Fruit fly (Drosophila melanogaster) whole organism, embryonic: ENCODE measurements around the gene CG5180.
A peak's percentile ranks its signal among the peaks of the same experiment; 100 is the strongest.

Source experiments
- B-H2 ChIP-seq: fragments of 200-800 bp; sonication (Bioruptor generic); optimal IDR thresholded peaks from 2 replicates; lab custom pipeline; 2018; ENCODE audit warnings: missing biosample characterization, mild to moderate bottlenecking, missing genetic modification characterization
- BEAF-32 ChIP-seq: fragments of 200-800 bp; sonication (Bioruptor generic); optimal IDR thresholded peaks from 3 replicates; lab custom pipeline; 2017; ENCODE audit warnings: missing biosample characterization, missing genetic modification characterization, mild to moderate bottlenecking, moderate library complexity, missing genetic modification reagents
- Bdp1 ChIP-seq: fragments of 200-800 bp; sonication (Bioruptor generic); optimal IDR thresholded peaks from 3 replicates; lab custom pipeline; 2016; ENCODE audit warnings: missing biosample characterization, missing genetic modification characterization
- Bteb2 ChIP-seq: fragments of 200-800 bp; sonication (Bioruptor generic); optimal IDR thresholded peaks from 2 replicates; lab custom pipeline; 2016; ENCODE audit warnings: missing biosample characterization, missing genetic modification characterization
- CG10209 ChIP-seq: fragments of 200-800 bp; sonication (Bioruptor generic); optimal IDR thresholded peaks from 3 replicates; lab custom pipeline; 2017; ENCODE audit warnings: missing biosample characterization, mild to moderate bottlenecking, missing genetic modification characterization, missing genetic modification reagents
- CG10267 ChIP-seq: fragments of 200-800 bp; sonication (Bioruptor generic); optimal IDR thresholded peaks from 2 replicates; lab custom pipeline; 2018; ENCODE audit warnings: missing biosample characterization, mild to moderate bottlenecking, missing genetic modification characterization, moderate library complexity
- CG11504 ChIP-seq: fragments of 200-800 bp; sonication (Bioruptor generic); optimal IDR thresholded peaks from 3 replicates; lab custom pipeline; 2019; ENCODE audit warnings: missing biosample characterization, mild to moderate bottlenecking, missing genetic modification characterization, moderate library complexity
- CG12942 ChIP-seq: fragments of 200-800 bp; sonication (Bioruptor generic); optimal IDR thresholded peaks from 3 replicates; lab custom pipeline; 2016; ENCODE audit warnings: missing biosample characterization, missing genetic modification characterization
- CG13287 ChIP-seq: fragments of 200-800 bp; sonication (Bioruptor generic); IDR thresholded peaks from 2 replicates; pipeline ENCODE4 v1.3.6; 2022; ENCODE audit warnings: missing biosample characterization, missing genetic modification characterization; ENCODE audit not compliant: partially characterized antibody
- CG13296 ChIP-seq: fragments of 200-800 bp; sonication (Bioruptor generic); optimal IDR thresholded peaks from 3 replicates; lab custom pipeline; 2018; ENCODE audit warnings: missing biosample characterization, mild to moderate bottlenecking, missing genetic modification characterization
- CG13424 ChIP-seq: fragments of 200-800 bp; sonication (Bioruptor generic); optimal IDR thresholded peaks from 2 replicates; lab custom pipeline; 2019; ENCODE audit warnings: missing biosample characterization, mild to moderate bottlenecking, missing genetic modification characterization, moderate library complexity
- CG1792 ChIP-seq: fragments of 200-800 bp; sonication (Bioruptor generic); optimal IDR thresholded peaks from 2 replicates; lab custom pipeline; 2016; ENCODE audit warnings: missing biosample characterization, missing genetic modification characterization
- CG18476 ChIP-seq: fragments of 200-800 bp; sonication (Bioruptor generic); optimal IDR thresholded peaks from 2 replicates; lab custom pipeline; 2016; ENCODE audit warnings: missing biosample characterization, mild to moderate bottlenecking, missing genetic modification characterization
- CG18599 ChIP-seq: fragments of 200-800 bp; sonication (Bioruptor generic); optimal IDR thresholded peaks from 3 replicates; lab custom pipeline; 2017; ENCODE audit warnings: missing biosample characterization, missing genetic modification characterization, mild to moderate bottlenecking, moderate library complexity, missing genetic modification reagents
- CG2116 ChIP-seq: fragments of 200-800 bp; sonication (Bioruptor generic); optimal IDR thresholded peaks from 3 replicates; lab custom pipeline; 2018; ENCODE audit warnings: missing biosample characterization, mild to moderate bottlenecking, missing genetic modification characterization
- CG2120 ChIP-seq: fragments of 200-800 bp; sonication (Bioruptor generic); optimal IDR thresholded peaks from 3 replicates; lab custom pipeline; 2016; ENCODE audit warnings: missing biosample characterization, missing genetic modification characterization
- CG6813 ChIP-seq: fragments of 200-800 bp; sonication (Bioruptor generic); optimal IDR thresholded peaks from 2 replicates; lab custom pipeline; 2017; ENCODE audit warnings: missing biosample characterization, missing genetic modification characterization, mild to moderate bottlenecking, moderate library complexity, missing genetic modification reagents
- CG7357 ChIP-seq: fragments of 200-800 bp; sonication (Bioruptor generic); IDR thresholded peaks from 3 replicates; pipeline ENCODE4 v1.3.6; 2022; ENCODE audit warnings: missing biosample characterization, missing genetic modification characterization
- CG8765 ChIP-seq: fragments of 200-800 bp; sonication (Bioruptor generic); IDR thresholded peaks from 2 replicates; pipeline ENCODE4 v1.3.6; 2022; ENCODE audit warnings: missing biosample characterization, missing genetic modification characterization
- CG8924 ChIP-seq: fragments of 200-800 bp; optimal IDR thresholded peaks from 3 replicates; lab custom pipeline; 2019; ENCODE audit warnings: missing biosample characterization, mild to moderate bottlenecking, missing genetic modification characterization, moderate library complexity
- Deaf1 ChIP-seq: fragments of 200-800 bp; optimal IDR thresholded peaks from 3 replicates; lab custom pipeline; 2019; ENCODE audit warnings: missing biosample characterization, mild to moderate bottlenecking, missing genetic modification characterization, moderate library complexity
- Doc3 ChIP-seq: fragments of 200-800 bp; sonication (Bioruptor generic); IDR thresholded peaks from 3 replicates; pipeline ENCODE4 v1.3.6; 2022; ENCODE audit warnings: missing biosample characterization, missing genetic modification characterization; ENCODE audit not compliant: partially characterized antibody
- Dp ChIP-seq: fragments of 200-800 bp; sonication (Bioruptor generic); optimal IDR thresholded peaks from 2 replicates; lab custom pipeline; 2018; ENCODE audit warnings: missing biosample characterization, mild to moderate bottlenecking, missing genetic modification characterization, moderate library complexity
- E2f2 ChIP-seq: fragments of 200-800 bp; sonication (Bioruptor generic); IDR thresholded peaks from 2 replicates; pipeline ENCODE4 v1.3.6; 2022; ENCODE audit warnings: missing biosample characterization, missing genetic modification characterization
- GATAe ChIP-seq: fragments of 200-800 bp; sonication (Bioruptor generic); conservative IDR thresholded peaks from 2 replicates; pipeline ENCODE4 v1.3.6; 2022; ENCODE audit warnings: missing biosample characterization, missing genetic modification characterization
- Hr39 ChIP-seq: fragments of >200 bp; optimal IDR thresholded peaks from 2 replicates; lab custom pipeline; 2017
- Nf-YC ChIP-seq: fragments of 200-800 bp; optimal IDR thresholded peaks from 3 replicates; lab custom pipeline; 2019; ENCODE audit warnings: missing biosample characterization, mild to moderate bottlenecking, missing genetic modification characterization, moderate library complexity
- Oaz ChIP-seq: fragments of 200-800 bp; sonication (Bioruptor generic); IDR thresholded peaks from 2 replicates; pipeline ENCODE4 v1.3.6; 2022; ENCODE audit warnings: missing biosample characterization, missing genetic modification characterization
- Sox100B ChIP-seq: fragments of 200-800 bp; sonication (Bioruptor generic); optimal IDR thresholded peaks from 3 replicates; lab custom pipeline; 2018; ENCODE audit warnings: missing biosample characterization, mild to moderate bottlenecking, missing genetic modification characterization
- Sry-δ ChIP-seq: fragments of 200-800 bp; sonication (Bioruptor generic); optimal IDR thresholded peaks from 2 replicates; lab custom pipeline; 2016; ENCODE audit warnings: missing biosample characterization, missing genetic modification characterization
- ase ChIP-seq: fragments of 200-800 bp; sonication (Bioruptor generic); IDR thresholded peaks from 3 replicates; pipeline ENCODE4 v1.3.6; 2022; ENCODE audit warnings: missing biosample characterization, missing genetic modification characterization
- br ChIP-seq: fragments of >200 bp; optimal IDR thresholded peaks from 2 replicates; lab custom pipeline; 2017
- chm ChIP-seq: fragments of 200-800 bp; sonication (Bioruptor generic); IDR thresholded peaks from 2 replicates; pipeline ENCODE4 v1.3.6; 2022; ENCODE audit warnings: missing biosample characterization, missing genetic modification characterization
- dmrt99B ChIP-seq: fragments of 200-800 bp; sonication (Bioruptor generic); optimal IDR thresholded peaks from 2 replicates; lab custom pipeline; 2018; ENCODE audit warnings: missing biosample characterization, mild to moderate bottlenecking, missing genetic modification characterization, moderate library complexity
- eve ChIP-seq, 2 experiments: fragments of >200 bp; optimal IDR thresholded peaks; 2 replicates each; lab custom pipeline; 2017; ENCODE audit warnings: missing biosample characterization in 2 of 2, missing genetic modification characterization in 2 of 2
- fd102C ChIP-seq: fragments of 200-800 bp; sonication (Bioruptor generic); optimal IDR thresholded peaks from 2 replicates; lab custom pipeline; 2018; ENCODE audit warnings: missing biosample characterization, mild to moderate bottlenecking, missing genetic modification characterization, moderate library complexity
- fd64A ChIP-seq: fragments of 200-800 bp; sonication (Bioruptor generic); optimal IDR thresholded peaks from 3 replicates; lab custom pipeline; 2018; ENCODE audit warnings: missing biosample characterization, mild to moderate bottlenecking, missing genetic modification characterization
- h ChIP-seq: fragments of >200 bp; optimal IDR thresholded peaks from 2 replicates; lab custom pipeline; 2017
- hbn ChIP-seq: fragments of 200-800 bp; sonication (Bioruptor generic); IDR thresholded peaks from 2 replicates; pipeline ENCODE4 v1.3.6; 2022; ENCODE audit warnings: missing biosample characterization, missing genetic modification characterization; ENCODE audit not compliant: partially characterized antibody
- her ChIP-seq: fragments of 200-800 bp; sonication (Bioruptor generic); optimal IDR thresholded peaks from 2 replicates; lab custom pipeline; 2016; ENCODE audit warnings: missing biosample characterization, missing genetic modification characterization
- inv ChIP-seq: fragments of 200-800 bp; sonication (Bioruptor generic); IDR thresholded peaks from 2 replicates; pipeline ENCODE4 v1.3.6; 2022; ENCODE audit warnings: missing biosample characterization, missing genetic modification characterization; ENCODE audit not compliant: partially characterized antibody
- jing ChIP-seq: fragments of 200-800 bp; sonication (Bioruptor generic); optimal IDR thresholded peaks from 2 replicates; lab custom pipeline; 2018; ENCODE audit warnings: missing biosample characterization, mild to moderate bottlenecking, missing genetic modification characterization
- kni ChIP-seq: fragments of 200-800 bp; sonication (Bioruptor generic); optimal IDR thresholded peaks from 3 replicates; lab custom pipeline; 2017; ENCODE audit warnings: mild to moderate bottlenecking, missing biosample characterization, missing genetic modification reagents, missing genetic modification characterization
- lmd ChIP-seq: fragments of 200-800 bp; sonication (Bioruptor generic); IDR thresholded peaks from 2 replicates; pipeline ENCODE4 v1.3.6; 2022; ENCODE audit warnings: missing biosample characterization, missing genetic modification characterization
- mirr ChIP-seq: fragments of 200-800 bp; sonication (Bioruptor generic); optimal IDR thresholded peaks from 3 replicates; lab custom pipeline; 2018; ENCODE audit warnings: missing biosample characterization, mild to moderate bottlenecking, missing genetic modification characterization
- onecut ChIP-seq: fragments of 200-800 bp; sonication (Bioruptor generic); IDR thresholded peaks from 2 replicates; pipeline ENCODE4 v1.3.6; 2022; ENCODE audit warnings: missing biosample characterization, missing genetic modification characterization
- ranshi ChIP-seq: fragments of 200-800 bp; sonication (Bioruptor generic); IDR thresholded peaks from 2 replicates; pipeline ENCODE4 v1.3.6; 2022; ENCODE audit warnings: missing biosample characterization, missing genetic modification characterization
- sima ChIP-seq: fragments of 200-800 bp; sonication (Bioruptor generic); optimal IDR thresholded peaks from 2 replicates; lab custom pipeline; 2016; ENCODE audit warnings: missing biosample characterization, missing genetic modification characterization
- stc ChIP-seq: fragments of 200-800 bp; sonication (Bioruptor generic); IDR thresholded peaks from 2 replicates; pipeline ENCODE4 v1.3.6; 2022; ENCODE audit warnings: missing biosample characterization, missing genetic modification characterization
- stwl ChIP-seq: fragments of 200-800 bp; sonication (Bioruptor generic); optimal IDR thresholded peaks from 3 replicates; lab custom pipeline; 2018; ENCODE audit warnings: missing biosample characterization, mild to moderate bottlenecking, missing genetic modification characterization, moderate library complexity
- unc-4 ChIP-seq: fragments of 200-800 bp; sonication (Bioruptor generic); IDR thresholded peaks from 2 replicates; pipeline ENCODE4 v1.3.6; 2022; ENCODE audit warnings: missing biosample characterization, missing genetic modification characterization; ENCODE audit not compliant: partially characterized antibody
- wdn ChIP-seq: fragments of 200-800 bp; sonication (Bioruptor generic); IDR thresholded peaks from 2 replicates; pipeline ENCODE4 v1.3.6; 2022; ENCODE audit warnings: missing biosample characterization, missing genetic modification characterization
- yki ChIP-seq: fragments of >200 bp; optimal IDR thresholded peaks from 3 replicates; lab custom pipeline; 2018

The CG5180 gene

dm6 chr3R:20552093-20552492 lies 5.6 kb upstream of the CG5180 start, which contains the start of gene Stat92E (continued):
- TF ChIP-seq CG7357 (GFP tag; lab: Robert Waterston, UW) (no peak), Hr39 (lab: Kevin White, UChicago) (no peak), CG11504 (no peak), dmrt99B (tag; lab: Kevin White, UChicago) (no peak), CG18476 (GFP tag; lab: Kevin White, UChicago) (no peak), hbn (GFP tag; lab: Robert Waterston, UW) (no peak), mirr (GFP tag; lab: Kevin White, UChicago) (no peak), h (no peak), Deaf1 (no peak), wdn (GFP tag; lab: Robert Waterston, UW) (no peak), CG18599 (GFP tag; lab: Kevin White, UChicago) (no peak), CG8765 (GFP tag; lab: Robert Waterston, UW) (no peak), fd64A (GFP tag; lab: Kevin White, UChicago) (no peak), ranshi (no peak), CG6813 (GFP tag; lab: Kevin White, UChicago) (no peak), Sry-δ (GFP tag; lab: Kevin White, UChicago) (peak; percentile 32), Sox100B (GFP tag; lab: Kevin White, UChicago) (no peak), br (no peak), CG13424 (tag; lab: Kevin White, UChicago) (no peak), unc-4 (peak; percentile 15; the same call in 1 of the 2 replicates), CG10267 (tag; lab: Kevin White, UChicago) (no peak), eve (GFP tag; optimal IDR thresholded peaks at IDR 0.05; lab: Kevin White, UChicago) (peak in 1 of 2 experiments; percentile 60), CG8924 (no peak), Nf-YC (tag; lab: Kevin White, UChicago) (no peak), stwl (peak; percentile 23), GATAe (no peak), sima (GFP tag; lab: Kevin White, UChicago) (no peak), CG2116 (GFP tag; lab: Kevin White, UChicago) (peak; percentile 73), CG12942 (no peak), ase (GFP tag; lab: Robert Waterston, UW) (no peak), E2f2 (GFP tag; lab: Robert Waterston, UW) (peak; percentile 96), CG13296 (GFP tag; lab: Kevin White, UChicago) (no peak), stc (no peak), lmd (no peak), fd102C (GFP tag; lab: Kevin White, UChicago) (no peak), Oaz (no peak), jing (no peak), CG1792 (no peak), B-H2 (GFP tag; lab: Kevin White, UChicago) (no peak), chm (GFP tag; lab: Robert Waterston, UW) (no peak), CG10209 (GFP tag; lab: Kevin White, UChicago) (no peak), kni (GFP tag; lab: Kevin White, UChicago) (no peak), Dp (GFP tag; lab: Kevin White, UChicago) (peak; percentile 95), Doc3 (GFP tag; lab: Robert Waterston, UW) (no peak), inv (GFP tag; lab: Robert Waterston, UW) (no peak), CG13287 (GFP tag; lab: Robert Waterston, UW) (peak; percentile 10; the same call in 1 of the 2 replicates), CG2120 (no peak), BEAF-32 (peak; percentile 35), Bteb2 (GFP tag; lab: Kevin White, UChicago) (no peak), yki (lab: Kevin White, UChicago) (no peak), onecut (GFP tag; lab: Robert Waterston, UW) (peak; percentile 25; the same call in 1 of the 2 replicates), her (GFP tag; lab: Kevin White, UChicago) (no peak), Bdp1 (GFP tag; lab: Kevin White, UChicago) (no peak)
